Worm (Caenorhabditis elegans) whole organism, L1 larva: ENCODE data around the gene mct-3.
A peak's percentile ranks its signal among the peaks of the same experiment; 100 is the strongest.

ENCODE experiments used
- ama-1 ChIP-seq: fragments of 150-350 bp; optimal IDR thresholded peaks from 2 replicates; lab custom pipeline; 2014
- blmp-1 ChIP-seq: fragments of 150-350 bp; optimal IDR thresholded peaks from 2 replicates; lab custom pipeline; 2014; ENCODE audit warnings: missing biosample characterization, missing genetic modification characterization
- ceh-63 ChIP-seq: fragments of 200-800 bp; sonication (Bioruptor generic); optimal IDR thresholded peaks from 2 replicates; lab custom pipeline; 2018; ENCODE audit warnings: mild to moderate bottlenecking, missing genetic modification characterization, missing compliant biosample characterization
- ceh-88 ChIP-seq: fragments of 200-800 bp; sonication (Bioruptor generic); IDR thresholded peaks from 2 replicates; pipeline ENCODE4 v1.3.6; 2022; ENCODE audit warnings: missing genetic modification characterization, missing compliant biosample characterization
- dpl-1 ChIP-seq, 3 experiments: fragments of 150-350 bp in 2 of 3; sonication (generic microtip) in 1 of 3; optimal IDR thresholded peaks; 2 replicates each; lab custom pipeline; 2014 to 2017; ENCODE audit warnings: missing biosample characterization in 3 of 3, missing genetic modification characterization in 3 of 3, missing genetic modification reagents in 3 of 3
- efl-1 ChIP-seq, 4 experiments: fragments of 150-350 bp; optimal IDR thresholded peaks in 3 of 4; peaks in 1 of 4; 1 replicate in 1 of 4; 2 replicates in 3 of 4; lab custom pipeline; 2014; ENCODE audit warnings: missing biosample characterization in 2 of 4, missing genetic modification characterization in 2 of 4, missing genetic modification reagents in 2 of 4
- egl-13 ChIP-seq: sonication (generic microtip); optimal IDR thresholded peaks from 2 replicates; lab custom pipeline; 2016; ENCODE audit warnings: missing genotype, missing genetic modification reagents, missing genetic modification characterization, missing compliant biosample characterization
- egl-27 ChIP-seq, 2 experiments: fragments of 150-350 bp in 1 of 2; sonication (generic microtip); optimal IDR thresholded peaks; 3 replicates each; lab custom pipeline; 2017 to 2018; ENCODE audit warnings: missing biosample characterization in 2 of 2, missing genetic modification characterization in 2 of 2, missing genetic modification reagents in 2 of 2
- elt-2 ChIP-seq: sonication (generic microtip); optimal IDR thresholded peaks from 2 replicates; lab custom pipeline; 2016; ENCODE audit warnings: missing genetic modification characterization, mild to moderate bottlenecking, inconsistent platforms, missing compliant biosample characterization, missing genetic modification reagents
- elt-3 ChIP-seq, 6 experiments: fragments of 150-350 bp in 1 of 6; sonication (generic microtip); optimal IDR thresholded peaks; 2 replicates each; lab custom pipeline; 2017 to 2018; ENCODE audit warnings: missing biosample characterization in 6 of 6, missing genetic modification characterization in 6 of 6, inconsistent platforms in 1 of 6
- fkh-10 ChIP-seq: sonication (generic microtip); optimal IDR thresholded peaks from 2 replicates; lab custom pipeline; 2017; ENCODE audit warnings: missing biosample characterization, missing genetic modification reagents, missing genetic modification characterization
- fkh-4 ChIP-seq: sonication (generic microtip); optimal IDR thresholded peaks from 2 replicates; lab custom pipeline; 2016; ENCODE audit warnings: missing compliant biosample characterization, missing genetic modification characterization, borderline replicate concordance
- fos-1 ChIP-seq: fragments of 150-350 bp; optimal IDR thresholded peaks from 2 replicates; lab custom pipeline; 2014; ENCODE audit warnings: missing biosample characterization, missing genetic modification characterization
- hlh-17 ChIP-seq: fragments of 200-800 bp; sonication (Bioruptor generic); optimal IDR thresholded peaks from 2 replicates; lab custom pipeline; 2018; ENCODE audit warnings: missing genetic modification characterization, mild to moderate bottlenecking, missing compliant biosample characterization, moderate library complexity, borderline replicate concordance
- irx-1 ChIP-seq: sonication (generic microtip); optimal IDR thresholded peaks from 2 replicates; lab custom pipeline; 2016; ENCODE audit warnings: missing genetic modification characterization, missing compliant biosample characterization
- lin-13 ChIP-seq: fragments of 150-350 bp; optimal IDR thresholded peaks from 2 replicates; lab custom pipeline; 2014; ENCODE audit warnings: missing biosample characterization, missing genetic modification reagents, missing genetic modification characterization
- lin-14 ChIP-seq: fragments of 200-800 bp; sonication (Bioruptor generic); optimal IDR thresholded peaks from 2 replicates; lab custom pipeline; 2018; ENCODE audit warnings: mild to moderate bottlenecking, missing genetic modification characterization, moderate library complexity, missing compliant biosample characterization
- lin-15B ChIP-seq: fragments of 150-350 bp; sonication (generic microtip); optimal IDR thresholded peaks from 3 replicates; lab custom pipeline; 2014; ENCODE audit warnings: missing biosample characterization, missing genetic modification characterization
- lin-39 ChIP-seq: fragments of 150-350 bp; optimal IDR thresholded peaks from 2 replicates; lab custom pipeline; 2014; ENCODE audit warnings: missing biosample characterization, missing genetic modification reagents, missing genetic modification characterization
- lsy-2 ChIP-seq, 2 experiments: fragments of 150-350 bp; optimal IDR thresholded peaks; 2 replicates each; lab custom pipeline; 2014; ENCODE audit warnings: missing biosample characterization in 2 of 2, missing genetic modification characterization in 2 of 2
- mdl-1 ChIP-seq, 2 experiments: fragments of 150-350 bp; optimal IDR thresholded peaks; 2 replicates each; lab custom pipeline; 2014 to 2017; ENCODE audit warnings: missing biosample characterization in 2 of 2, missing genetic modification characterization in 2 of 2, inconsistent platforms in 1 of 2
- nhr-11 ChIP-seq: fragments of 150-350 bp; optimal IDR thresholded peaks from 2 replicates; lab custom pipeline; 2014; ENCODE audit warnings: missing biosample characterization, missing genetic modification characterization
- nhr-28 ChIP-seq: fragments of 150-350 bp; optimal IDR thresholded peaks from 2 replicates; lab custom pipeline; 2014; ENCODE audit warnings: missing biosample characterization, missing genetic modification characterization
- nhr-71 ChIP-seq: sonication (generic microtip); optimal IDR thresholded peaks from 2 replicates; lab custom pipeline; 2016; ENCODE audit warnings: mild to moderate bottlenecking, missing genetic modification characterization, moderate library complexity, missing compliant biosample characterization
- nhr-77 ChIP-seq: fragments of 150-350 bp; optimal IDR thresholded peaks from 2 replicates; lab custom pipeline; 2014; ENCODE audit warnings: missing biosample characterization, missing genetic modification characterization
- nhr-84 ChIP-seq: sonication (generic microtip); optimal IDR thresholded peaks from 2 replicates; lab custom pipeline; 2017; ENCODE audit warnings: missing biosample characterization, missing genetic modification characterization
- rnt-1 ChIP-seq: sonication (generic microtip); optimal IDR thresholded peaks from 2 replicates; lab custom pipeline; 2016; ENCODE audit warnings: mild to moderate bottlenecking, missing genetic modification characterization, moderate library complexity, missing compliant biosample characterization
- skn-1 ChIP-seq: fragments of 150-350 bp; optimal IDR thresholded peaks from 2 replicates; lab custom pipeline; 2014; ENCODE audit warnings: missing biosample characterization, missing genetic modification characterization
- snu-23 ChIP-seq: sonication (generic microtip); optimal IDR thresholded peaks from 2 replicates; lab custom pipeline; 2016; ENCODE audit warnings: missing genetic modification characterization, missing compliant biosample characterization
- sptf-1 ChIP-seq: fragments of 150-350 bp; optimal IDR thresholded peaks from 2 replicates; lab custom pipeline; 2014; ENCODE audit warnings: missing biosample characterization, missing genetic modification characterization
- tlp-1 ChIP-seq: fragments of 150-350 bp; optimal IDR thresholded peaks from 2 replicates; lab custom pipeline; 2014; ENCODE audit warnings: missing biosample characterization, missing genetic modification characterization
- zag-1 ChIP-seq: fragments of 150-350 bp; optimal IDR thresholded peaks from 2 replicates; lab custom pipeline; 2014; ENCODE audit warnings: missing biosample characterization, missing genetic modification characterization
- zip-4 ChIP-seq: fragments of 200-800 bp; sonication (Bioruptor generic); optimal IDR thresholded peaks from 2 replicates; lab custom pipeline; 2018; ENCODE audit warnings: mild to moderate bottlenecking, missing genetic modification characterization, moderate library complexity, missing compliant biosample characterization

Gene mct-3

ce11 chrX:13846024-13846423 lies 6.7 kb upstream of the mct-3 start (continued):
- no peak for TF ChIP-seq zip-4 (GFP tag; lab: Kevin White, UChicago)
- no peak for TF ChIP-seq ceh-63 (GFP tag; lab: Kevin White, UChicago)
- peak; percentile 21 for TF ChIP-seq rnt-1
- TF ChIP-seq lin-14 (GFP tag; lab: Kevin White, UChicago), result peak; percentile 79

DNA sequence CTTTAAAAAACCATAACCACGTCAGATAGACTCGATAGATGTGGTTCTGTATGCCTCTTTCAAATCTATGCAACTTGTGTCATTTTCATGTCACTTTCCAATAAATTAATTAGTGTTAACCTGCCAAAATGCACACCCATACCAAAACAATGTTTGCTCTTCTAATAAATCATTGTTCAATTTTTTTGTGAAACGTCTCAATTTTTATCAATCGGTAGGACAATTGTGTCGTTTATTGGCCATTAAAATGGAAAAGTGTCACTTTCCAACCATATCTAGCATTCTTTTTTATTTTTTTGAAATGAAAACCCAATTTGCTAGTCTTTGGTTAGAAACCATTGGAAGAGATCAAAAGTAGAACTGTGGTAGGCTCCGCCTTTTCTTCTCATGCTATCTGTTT lies 2.3 kb upstream of the mct-3 start:
- TF ChIP-seq efl-1 (optimal IDR thresholded peaks at IDR 0.05; lab: Kevin White, UChicago), result no peak
- peak in 1 of 2 experiments; percentile 83 for TF ChIP-seq efl-1 (GFP tag; optimal IDR thresholded peaks at IDR 0.05 in 1 of 2; lab: Kevin White, UChicago)
- TF ChIP-seq tlp-1 (tag; lab: Kevin White, UChicago), result no peak
- TF ChIP-seq ceh-63 (GFP tag; lab: Kevin White, UChicago), result no peak
- no peak for TF ChIP-seq ama-1
- TF ChIP-seq ceh-88 (GFP tag; lab: Robert Waterston, UW), result no peak
- no peak for TF ChIP-seq dpl-1 (GFP tag; optimal IDR thresholded peaks at IDR 0.05; lab: Kevin White, UChicago)

DNA sequence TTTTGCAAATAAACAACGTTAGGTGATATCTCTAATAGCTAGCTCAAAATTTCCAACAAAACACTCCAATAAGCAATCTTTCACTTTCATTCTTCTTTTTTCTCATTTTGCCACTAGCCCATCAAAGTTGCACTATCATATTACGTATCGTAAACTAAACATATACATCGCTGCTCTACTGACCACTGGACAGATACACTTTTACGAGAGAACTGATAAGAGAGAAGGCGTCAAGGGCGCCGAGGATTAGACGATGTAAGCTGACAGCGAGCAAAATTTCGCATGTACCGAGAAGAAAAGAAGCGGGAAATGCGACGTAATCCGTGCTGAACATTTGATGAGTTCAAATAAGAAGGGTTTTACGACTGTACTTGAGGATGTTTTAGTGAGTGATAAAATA lies 1.1 kb upstream of the mct-3 start:
- peak; percentile 27 for TF ChIP-seq elt-2 (tag; lab: Kevin White, UChicago)
- no peak for TF ChIP-seq efl-1 (optimal IDR thresholded peaks at IDR 0.05; lab: Kevin White, UChicago)
- TF ChIP-seq efl-1 (GFP tag; optimal IDR thresholded peaks at IDR 0.05 in 1 of 2; lab: Kevin White, UChicago), result peak in 1 of 2 experiments; percentile 13
- no peak for TF ChIP-seq zag-1 (tag; lab: Kevin White, UChicago)

DNA sequence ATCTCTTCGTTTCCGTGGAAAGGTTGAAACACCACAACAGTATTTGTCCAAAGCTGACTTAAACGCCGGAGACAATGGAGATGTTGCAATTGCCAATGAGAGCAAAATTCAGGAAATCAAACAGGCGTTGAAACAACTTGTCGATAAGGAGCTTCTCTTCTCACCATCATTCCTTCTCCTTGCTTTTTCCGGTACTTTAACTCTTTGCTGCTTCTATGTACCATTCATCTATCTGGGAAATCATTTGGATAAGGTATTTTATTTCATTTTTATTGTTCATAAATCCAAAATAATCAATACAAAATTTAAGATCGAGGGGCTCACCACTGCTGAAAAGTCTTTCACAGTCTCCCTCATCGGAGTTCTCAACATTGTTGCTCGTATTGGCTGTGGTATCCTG lies 3.2 kb downstream of the mct-3 start:
- TF ChIP-seq efl-1 (optimal IDR thresholded peaks at IDR 0.05; lab: Kevin White, UChicago), result no peak
- peak in 1 of 2 experiments; percentile 91 for TF ChIP-seq efl-1 (GFP tag; optimal IDR thresholded peaks at IDR 0.05 in 1 of 2; lab: Kevin White, UChicago)
- no peak for TF ChIP-seq blmp-1 (tag; lab: Kevin White, UChicago)
- TF ChIP-seq, all 84 proteins: peak for 1

DNA sequence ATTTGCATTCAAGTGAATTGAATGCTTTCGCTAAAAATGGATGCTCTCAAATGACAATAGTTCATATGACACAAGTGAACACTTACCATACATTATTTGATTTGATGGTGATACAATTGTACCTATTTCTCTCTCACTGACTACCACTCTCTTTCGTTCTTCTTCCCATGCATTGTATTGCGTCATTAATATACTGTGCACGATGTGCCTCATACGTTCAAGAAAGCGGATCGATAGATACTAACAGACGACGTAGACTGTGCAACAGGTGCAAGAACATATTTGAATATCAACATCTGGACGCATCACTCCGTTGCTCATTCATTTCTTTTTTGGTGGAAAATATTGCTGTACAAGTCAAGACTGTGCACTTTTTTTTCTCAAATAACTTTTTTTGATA lies 6.0 kb downstream of the mct-3 start, which contains the start of gene M03B6.4:
Gene M03B6.4, plus strand, starts transcription at position 149 of the 400 bp plus-strand sequence.
- no peak for TF ChIP-seq lin-15B (tag; lab: Kevin White, UChicago)
- no peak for TF ChIP-seq lin-39 (tag; lab: Kevin White, UChicago)
- TF ChIP-seq hlh-17 (GFP tag; lab: Kevin White, UChicago), result no peak
- TF ChIP-seq mdl-1 (tag; optimal IDR thresholded peaks at IDR 0.05; lab: Kevin White, UChicago), result no peak
- no peak for TF ChIP-seq nhr-11
- no peak for TF ChIP-seq irx-1 (tag; lab: Kevin White, UChicago)
- TF ChIP-seq lin-13 (GFP tag; lab: Kevin White, UChicago), result no peak
- no peak for TF ChIP-seq nhr-71
- TF ChIP-seq lsy-2 (tag; optimal IDR thresholded peaks at IDR 0.05; lab: Kevin White, UChicago), result no peak
- no peak for TF ChIP-seq fos-1 (tag; lab: Kevin White, UChicago)
- TF ChIP-seq nhr-77 (tag; lab: Kevin White, UChicago), result no peak
- no peak for TF ChIP-seq fkh-10 (GFP tag; lab: Kevin White, UChicago)
- no peak for TF ChIP-seq egl-27 (tag; optimal IDR thresholded peaks at IDR 0.05; lab: Kevin White, UChicago)
- no peak for TF ChIP-seq elt-3 (tag; optimal IDR thresholded peaks at IDR 0.05; lab: Kevin White, UChicago)
- TF ChIP-seq egl-13 (tag; lab: Kevin White, UChicago), result no peak
- TF ChIP-seq nhr-84 (tag; lab: Kevin White, UChicago), result no peak
- no peak for TF ChIP-seq fkh-4 (tag; lab: Kevin White, UChicago)
- no peak for TF ChIP-seq snu-23 (GFP tag; lab: Kevin White, UChicago)
- no peak for TF ChIP-seq tlp-1 (tag; lab: Kevin White, UChicago)
- no peak for TF ChIP-seq skn-1 (tag; lab: Kevin White, UChicago)
- TF ChIP-seq, all 84 proteins: peak for 0

- TF ChIP-seq nhr-28 (tag; lab: Kevin White, UChicago) (no peak), blmp-1 (tag; lab: Kevin White, UChicago) (peak; percentile 99), sptf-1 (tag; lab: Kevin White, UChicago) (no peak)
Measured at ce11 chrX:13864191-13864590, 11.5 kb downstream of the mct-3 start, which contains the start of gene M03B6.3. Gene M03B6.3 (minus strand): TSS chrX:13864292.
